Worm (Caenorhabditis elegans) whole organism, young adult: ENCODE data around the gene Y40H4A.2.

ENCODE experiments used
- B0035.1 ChIP-seq: sonication (generic microtip); optimal IDR thresholded peaks from 2 replicates; lab custom pipeline; 2016; ENCODE audit warnings: missing genetic modification characterization, mild to moderate bottlenecking, missing compliant biosample characterization, missing genotype, missing genetic modification reagents
- mxl-1 ChIP-seq: sonication (generic microtip); optimal IDR thresholded peaks from 2 replicates; lab custom pipeline; 2016; ENCODE audit warnings: missing genetic modification characterization, missing compliant biosample characterization

DNA sequence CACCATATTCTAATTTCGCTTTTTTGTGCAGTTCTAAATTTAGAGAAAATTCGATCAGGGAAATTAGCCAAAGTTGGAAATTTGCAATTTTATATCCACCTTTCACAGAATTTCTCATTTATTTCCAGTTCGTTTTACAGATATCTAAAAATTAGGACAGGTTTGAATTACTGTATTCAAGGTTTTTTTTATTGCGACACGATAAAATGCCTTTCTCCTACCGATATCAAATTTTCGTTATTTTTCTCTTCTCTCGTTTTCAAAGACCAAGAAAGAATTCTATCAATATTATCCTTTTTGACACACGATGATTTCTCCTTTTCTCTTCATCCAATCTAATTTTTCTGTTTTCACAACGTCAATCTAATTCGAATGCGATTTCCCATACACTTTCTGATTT is 38.7 kb downstream of the Y40H4A.2 start, which contains the start of gene C53A5.13:
- TF ChIP-seq mxl-1 (tag; lab: Kevin White, UChicago) (no peak), B0035.1 (tag; lab: Kevin White, UChicago) (no peak)
